Fruit fly (Drosophila melanogaster) whole organism, adult: ENCODE results near the gene CG5177.
A peak's percentile ranks its signal among the peaks of the same experiment; 100 is the strongest.

Source experiments
- CG11617 ChIP-seq: fragments of 200-800 bp; sonication (Bioruptor generic); optimal IDR thresholded peaks from 2 replicates; lab custom pipeline; 2017; ENCODE audit warnings: mild to moderate bottlenecking, missing biosample characterization, missing genetic modification reagents, missing genetic modification characterization
- CG12768 ChIP-seq: fragments of 200-800 bp; sonication (Bioruptor generic); optimal IDR thresholded peaks from 2 replicates; lab custom pipeline; 2017; ENCODE audit warnings: missing biosample characterization, missing genetic modification characterization, mild to moderate bottlenecking, moderate library complexity, missing genetic modification reagents
- CG14711 ChIP-seq: fragments of 200-800 bp; sonication (Bioruptor generic); optimal IDR thresholded peaks from 2 replicates; lab custom pipeline; 2018; ENCODE audit warnings: missing biosample characterization, mild to moderate bottlenecking, missing genetic modification characterization, moderate library complexity
- CG1620 ChIP-seq: fragments of 200-800 bp; sonication (Bioruptor generic); optimal IDR thresholded peaks from 2 replicates; lab custom pipeline; 2016; ENCODE audit warnings: missing biosample characterization, missing genetic modification characterization
- CG33017 ChIP-seq: fragments of 200-800 bp; sonication (Bioruptor generic); optimal IDR thresholded peaks from 2 replicates; lab custom pipeline; 2018; ENCODE audit warnings: missing biosample characterization, mild to moderate bottlenecking, missing genetic modification characterization, moderate library complexity
- CG5204 ChIP-seq: fragments of 200-800 bp; sonication (Bioruptor generic); optimal IDR thresholded peaks from 2 replicates; lab custom pipeline; 2016; ENCODE audit warnings: missing biosample characterization, missing genetic modification characterization
- CG7045 ChIP-seq: fragments of 200-800 bp; sonication (Bioruptor generic); optimal IDR thresholded peaks from 2 replicates; lab custom pipeline; 2017; ENCODE audit warnings: missing biosample characterization, mild to moderate bottlenecking, missing genetic modification characterization
- CG7101 ChIP-seq: fragments of 200-800 bp; sonication (Bioruptor generic); optimal IDR thresholded peaks from 2 replicates; lab custom pipeline; 2018; ENCODE audit warnings: missing biosample characterization, mild to moderate bottlenecking, missing genetic modification characterization, moderate library complexity
- Clk ChIP-seq: fragments of 200-800 bp; sonication (Bioruptor generic); optimal IDR thresholded peaks from 2 replicates; lab custom pipeline; 2017; ENCODE audit warnings: missing biosample characterization, missing genetic modification characterization
- Crg-1 ChIP-seq: fragments of 200-800 bp; sonication (Bioruptor generic); optimal IDR thresholded peaks from 2 replicates; lab custom pipeline; 2016; ENCODE audit warnings: missing biosample characterization, missing genetic modification characterization
- Hr96 ChIP-seq: fragments of 200-800 bp; sonication (Bioruptor generic); optimal IDR thresholded peaks from 2 replicates; lab custom pipeline; 2016; ENCODE audit warnings: missing biosample characterization, missing genetic modification characterization
- Mnt ChIP-seq: fragments of 200-800 bp; sonication (Bioruptor generic); optimal IDR thresholded peaks from 2 replicates; lab custom pipeline; 2016; ENCODE audit warnings: missing biosample characterization, mild to moderate bottlenecking, missing genetic modification characterization
- bab1 ChIP-seq: fragments of 200-800 bp; sonication (Bioruptor generic); optimal IDR thresholded peaks from 3 replicates; lab custom pipeline; 2019; ENCODE audit warnings: missing biosample characterization, mild to moderate bottlenecking, missing genetic modification characterization, moderate library complexity
- cic ChIP-seq: fragments of 200-800 bp; sonication (Bioruptor generic); optimal IDR thresholded peaks from 2 replicates; lab custom pipeline; 2017; ENCODE audit warnings: missing biosample characterization, mild to moderate bottlenecking, missing genetic modification characterization, moderate library complexity
- cnc ChIP-seq, 2 experiments: fragments of >200 bp; optimal IDR thresholded peaks; 2 replicates each; lab custom pipeline; 2017
- kay ChIP-seq: fragments of 200-800 bp; sonication (Bioruptor generic); peaks from one replicate; lab custom pipeline; 2016; ENCODE audit warnings: missing biosample characterization, missing genetic modification characterization, borderline replicate concordance
- ovo ChIP-seq: fragments of 200-800 bp; sonication (Bioruptor generic); optimal IDR thresholded peaks from 2 replicates; lab custom pipeline; 2016; ENCODE audit warnings: missing biosample characterization, missing genetic modification characterization
- pad ChIP-seq: fragments of 200-800 bp; sonication (Bioruptor generic); optimal IDR thresholded peaks from 3 replicates; lab custom pipeline; 2017; ENCODE audit warnings: missing biosample characterization, missing genetic modification characterization, mild to moderate bottlenecking, moderate library complexity, missing genetic modification reagents
- tj ChIP-seq: fragments of 200-800 bp; sonication (Bioruptor generic); optimal IDR thresholded peaks from 3 replicates; lab custom pipeline; 2017; ENCODE audit warnings: missing biosample characterization, mild to moderate bottlenecking, missing genetic modification characterization, moderate library complexity
- toe ChIP-seq: fragments of 200-800 bp; sonication (Bioruptor generic); optimal IDR thresholded peaks from 2 replicates; lab custom pipeline; 2016; ENCODE audit warnings: missing biosample characterization, missing genetic modification characterization

The CG5177 gene

dm6 chr2L:7407638-7408037 is 2.6 kb downstream of the CG5177 start:
- TF ChIP-seq CG1620 (GFP tag; lab: Kevin White, UChicago) (no peak), CG7101 (tag; lab: Kevin White, UChicago) (no peak), Clk (no peak), cnc (optimal IDR thresholded peaks at IDR 0.05; lab: Kevin White, UChicago) (no peak), CG33017 (tag; lab: Kevin White, UChicago) (no peak), CG14711 (tag; lab: Kevin White, UChicago) (no peak), CG11617 (GFP tag; lab: Kevin White, UChicago) (no peak), CG7045 (GFP tag; lab: Kevin White, UChicago) (no peak), ovo (no peak), pad (GFP tag; lab: Kevin White, UChicago) (no peak), CG5204 (GFP tag; lab: Kevin White, UChicago) (no peak), kay (GFP tag; lab: Kevin White, UChicago) (no peak), cic (GFP tag; lab: Kevin White, UChicago) (no peak), bab1 (GFP tag; lab: Kevin White, UChicago) (no peak), toe (no peak), tj (no peak), Crg-1 (GFP tag; lab: Kevin White, UChicago) (no peak), CG12768 (GFP tag; lab: Kevin White, UChicago) (no peak), Mnt (GFP tag; lab: Kevin White, UChicago) (no peak)

- TF ChIP-seq toe = no peak
Measured at dm6 chr2L:7409007-7409406, 4.0 kb downstream of the CG5177 start.

dm6 chr2L:7409602-7410001 is 4.6 kb downstream of the CG5177 start, which contains the start of gene CG5181:
Gene CG5181 (minus strand): TSS chr2L:7409809.
- TF ChIP-seq CG5204 (GFP tag; lab: Kevin White, UChicago) (no peak), toe (no peak), Clk (no peak), Hr96 (GFP tag; lab: Kevin White, UChicago) (no peak), CG7101 (tag; lab: Kevin White, UChicago) (no peak), ovo (no peak), CG7045 (GFP tag; lab: Kevin White, UChicago) (no peak), bab1 (GFP tag; lab: Kevin White, UChicago) (no peak), cic (GFP tag; lab: Kevin White, UChicago) (no peak), cnc (optimal IDR thresholded peaks at IDR 0.05; lab: Kevin White, UChicago) (no peak), Mnt (GFP tag; lab: Kevin White, UChicago) (no peak), CG12768 (GFP tag; lab: Kevin White, UChicago) (no peak), CG11617 (GFP tag; lab: Kevin White, UChicago) (no peak), CG1620 (GFP tag; lab: Kevin White, UChicago) (no peak), CG33017 (tag; lab: Kevin White, UChicago) (no peak), tj (no peak), pad (GFP tag; lab: Kevin White, UChicago) (no peak), kay (GFP tag; lab: Kevin White, UChicago) (no peak)

DNA sequence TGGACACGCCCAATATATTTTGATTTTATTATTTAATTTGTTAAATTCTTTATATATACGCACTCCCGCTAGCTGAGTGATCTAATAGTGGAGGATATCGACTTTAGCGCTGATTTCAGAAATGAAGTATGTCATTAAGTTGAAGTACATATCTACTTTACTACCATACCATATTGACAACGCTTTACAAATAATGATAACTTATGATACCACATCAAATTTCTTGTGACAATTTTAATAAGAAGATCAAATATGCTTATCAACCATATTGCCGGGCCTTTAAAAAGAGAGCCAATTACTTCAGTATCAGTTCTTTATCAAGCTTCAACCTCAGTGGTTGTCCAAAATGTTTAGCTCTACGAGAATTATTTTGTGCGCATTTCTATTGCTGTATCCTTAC is 5.6 kb downstream of the CG5177 start, which contains the start of gene CG15818:
Gene CG15818, plus strand, starts transcription at position 301 of the 400 bp plus-strand sequence.
- TF ChIP-seq CG12768 (GFP tag; lab: Kevin White, UChicago) = no peak
- TF ChIP-seq CG11617 (GFP tag; lab: Kevin White, UChicago) = no peak

DNA sequence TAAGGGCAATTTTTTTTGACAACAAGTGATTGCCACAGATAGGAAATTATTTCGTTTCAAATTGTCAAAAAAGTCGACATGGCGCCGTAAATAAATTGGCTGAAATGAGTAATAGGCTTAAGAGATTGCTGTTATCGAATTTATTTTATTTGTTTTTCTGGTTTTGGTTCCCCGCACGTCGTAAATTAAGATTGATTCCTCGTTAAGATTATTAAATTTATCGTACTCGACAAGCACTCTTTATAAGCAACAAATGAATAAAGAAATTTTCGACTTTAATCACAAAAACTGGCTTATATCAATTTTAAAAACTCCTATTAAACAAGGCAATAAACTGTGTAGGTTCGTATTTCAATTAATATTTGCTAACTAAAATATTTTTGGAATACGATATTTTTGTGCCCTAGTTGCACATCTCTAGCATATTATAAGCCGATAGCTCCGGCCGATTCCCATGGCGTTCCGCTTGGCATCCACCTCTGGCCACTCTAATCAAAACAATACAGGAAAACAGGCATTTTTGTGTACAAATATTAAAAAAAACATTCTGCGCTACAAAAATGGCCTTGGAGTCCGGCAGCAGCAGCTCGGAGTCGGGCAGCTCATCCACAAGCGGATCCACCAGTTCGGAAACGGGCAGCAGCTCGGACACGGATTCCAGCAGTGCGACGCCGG is 7.1 kb downstream of the CG5177 start, which contains the start of gene chm:
Gene chm, plus strand, starts transcription at position 471 of the 675 bp plus-strand sequence.
- TF ChIP-seq CG7101 (tag; lab: Kevin White, UChicago) (peak; percentile 24), Hr96 (GFP tag; lab: Kevin White, UChicago) (peak; percentile 4), pad (GFP tag; lab: Kevin White, UChicago) (no peak), CG7045 (GFP tag; lab: Kevin White, UChicago) (peak; percentile 15), bab1 (GFP tag; lab: Kevin White, UChicago) (peak; percentile 57), CG1620 (GFP tag; lab: Kevin White, UChicago) (peak; percentile 38), CG12768 (GFP tag; lab: Kevin White, UChicago) (no peak), CG33017 (tag; lab: Kevin White, UChicago) (peak; percentile 2)

dm6 chr2L:7418148-7418988 is 13.3 kb downstream of the CG5177 start:
- no peak for TF ChIP-seq toe
- TF ChIP-seq ovo = no peak
- TF ChIP-seq cnc (optimal IDR thresholded peaks at IDR 0.05; lab: Kevin White, UChicago) = no peak
- peak; percentile 28 for TF ChIP-seq pad (GFP tag; lab: Kevin White, UChicago)
- TF ChIP-seq CG14711 (tag; lab: Kevin White, UChicago) = no peak
- TF ChIP-seq Hr96 (GFP tag; lab: Kevin White, UChicago) = no peak
- no peak for TF ChIP-seq Clk
- no peak for TF ChIP-seq Crg-1 (GFP tag; lab: Kevin White, UChicago)
- peak; percentile 15 for TF ChIP-seq cic (GFP tag; lab: Kevin White, UChicago)
- TF ChIP-seq CG33017 (tag; lab: Kevin White, UChicago) = no peak
- no peak for TF ChIP-seq CG5204 (GFP tag; lab: Kevin White, UChicago)
- TF ChIP-seq CG11617 (GFP tag; lab: Kevin White, UChicago) = no peak
- TF ChIP-seq Mnt (GFP tag; lab: Kevin White, UChicago) = peak; percentile 55
- TF ChIP-seq tj = peak; percentile 80
- TF ChIP-seq bab1 (GFP tag; lab: Kevin White, UChicago) = peak; percentile 12
- no peak for TF ChIP-seq CG7101 (tag; lab: Kevin White, UChicago)
- peak; percentile 93 for TF ChIP-seq kay (GFP tag; lab: Kevin White, UChicago)
- TF ChIP-seq CG1620 (GFP tag; lab: Kevin White, UChicago) = no peak
- TF ChIP-seq CG7045 (GFP tag; lab: Kevin White, UChicago) = no peak
- no peak for TF ChIP-seq CG12768 (GFP tag; lab: Kevin White, UChicago)
